Worm (Caenorhabditis elegans): ENCODE data around the gene pdi-1.

The pdi-1 gene

DNA sequence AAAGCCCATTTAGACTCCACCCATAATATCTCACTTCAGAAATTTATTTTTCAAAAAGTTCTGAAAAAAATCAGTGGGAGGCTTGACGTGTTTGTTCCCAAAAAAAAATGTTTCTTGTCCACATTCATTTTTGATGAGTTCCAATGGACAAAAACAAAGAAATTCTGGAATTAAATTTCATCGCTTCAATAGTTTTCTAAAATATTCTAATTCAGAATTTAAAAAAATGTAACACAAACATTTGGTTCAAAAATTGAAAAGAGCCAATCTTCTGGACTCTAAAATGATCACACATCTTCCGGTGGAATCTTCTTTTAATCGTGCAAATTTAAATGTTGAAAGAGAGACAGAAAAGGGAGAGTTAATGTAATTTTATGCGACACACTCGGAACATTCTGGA is 8.7 kb downstream of the pdi-1 start:
- no peak for TF ChIP-seq lim-7 (GFP tag; IDR thresholded peaks at IDR 0.05)
- no peak for TF ChIP-seq nhr-6 (tag; optimal IDR thresholded peaks at IDR 0.05)
- no peak for TF ChIP-seq mep-1 (tag; optimal IDR thresholded peaks at IDR 0.05)
- TF ChIP-seq daf-16 (GFP tag; optimal IDR thresholded peaks at IDR 0.05): no peak
- TF ChIP-seq daf-16 (tag; optimal IDR thresholded peaks at IDR 0.05): no peak
- TF ChIP-seq nhr-42 (GFP tag; IDR thresholded peaks at IDR 0.05): no peak
- peak; percentile 70 for TF ChIP-seq aha-1 (tag)
- TF ChIP-seq nhr-10 (tag; optimal IDR thresholded peaks at IDR 0.05): no peak
- no peak for TF ChIP-seq unc-39 (tag; optimal IDR thresholded peaks at IDR 0.05)
- TF ChIP-seq cey-2 (tag; optimal IDR thresholded peaks at IDR 0.05; ENCODE audit: borderline replicate concordance, insufficient read depth): no peak

DNA sequence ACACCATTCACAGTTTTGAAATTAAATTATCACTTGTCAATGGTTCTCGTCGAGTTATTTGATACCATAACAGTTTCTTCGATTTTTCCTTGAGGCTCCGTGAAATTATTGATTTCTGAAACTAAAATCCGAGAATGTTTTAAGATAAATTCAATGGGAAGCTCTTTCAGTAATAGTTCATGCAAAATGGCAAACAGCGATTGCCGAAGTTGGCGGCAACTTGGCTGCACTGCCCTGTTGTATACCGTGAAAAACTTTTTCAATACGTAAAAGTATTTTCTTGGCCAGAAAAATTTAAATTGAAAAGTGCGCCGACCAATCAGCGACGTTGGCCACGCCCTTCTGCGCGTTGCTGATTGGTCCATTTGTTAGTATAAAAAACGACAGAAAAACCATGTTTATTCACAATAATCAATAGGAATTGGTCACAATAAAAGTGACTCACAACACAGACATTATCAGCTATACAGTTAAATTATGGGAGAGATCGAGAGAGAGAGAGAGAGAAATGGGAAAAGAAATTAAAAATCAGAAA is 18.3 kb downstream of the pdi-1 start:
- TF ChIP-seq dve-1 (tag; optimal IDR thresholded peaks at IDR 0.05; ENCODE audit: insufficient read depth) (peak; percentile 0), F10B5.3 (tag; optimal IDR thresholded peaks at IDR 0.05) (no peak), T20F7.1 (GFP tag; optimal IDR thresholded peaks at IDR 0.05) (no peak), aha-1 (tag) (peak; percentile 91)

DNA sequence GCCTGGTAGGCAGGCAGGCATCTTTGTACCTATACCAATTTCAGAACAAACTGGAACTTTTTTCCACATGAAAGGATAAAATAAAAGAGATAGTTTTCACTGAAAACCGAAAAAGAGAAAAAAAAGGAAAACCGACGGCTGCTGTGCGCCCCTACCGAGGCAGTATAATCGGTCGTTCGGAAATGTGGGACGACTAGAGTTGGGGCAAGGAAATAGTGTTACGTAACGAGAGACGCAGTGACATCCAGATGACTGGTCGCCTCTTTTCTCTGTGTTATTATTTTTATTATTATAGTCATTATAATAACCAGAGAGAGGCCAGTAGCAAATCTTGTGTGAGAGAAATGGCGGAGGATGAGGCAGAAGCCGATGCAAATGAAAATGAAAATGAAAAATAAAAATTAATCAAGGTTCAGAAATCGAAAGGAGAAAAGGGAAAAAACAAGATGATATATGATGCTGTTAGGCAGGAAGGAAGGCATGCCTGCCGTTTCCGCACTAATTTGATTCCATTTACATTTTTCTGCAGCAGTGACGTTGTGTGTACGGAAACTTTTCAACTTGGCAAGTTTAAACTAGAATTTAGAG is 19.8 kb downstream of the pdi-1 start:
- peak; percentile 31 for TF ChIP-seq rbr-2 (tag; optimal IDR thresholded peaks at IDR 0.05)
- TF ChIP-seq T20F7.1 (GFP tag; optimal IDR thresholded peaks at IDR 0.05): no peak
- no peak for TF ChIP-seq pqm-1 (tag; optimal IDR thresholded peaks at IDR 0.05)
- TF ChIP-seq aha-1 (tag): peak; percentile 48
- TF ChIP-seq nhr-77 (tag; optimal IDR thresholded peaks at IDR 0.05): no peak
- TF ChIP-seq lin-13 (GFP tag; optimal IDR thresholded peaks at IDR 0.05): no peak
- TF ChIP-seq R02D3.7 (tag; optimal IDR thresholded peaks at IDR 0.05): no peak
- peak in 1 of 2 experiments; percentile 8 for TF ChIP-seq unc-62 (GFP tag; optimal IDR thresholded peaks at IDR 0.05 in 1 of 2)
- no peak for TF ChIP-seq unc-62 (tag; optimal IDR thresholded peaks at IDR 0.05)
- TF ChIP-seq F49E8.2 (tag; optimal IDR thresholded peaks at IDR 0.05; ENCODE audit: borderline replicate concordance): no peak
- TF ChIP-seq unc-130 (GFP tag; optimal IDR thresholded peaks at IDR 0.05): no peak
- peak; percentile 17 for TF ChIP-seq mep-1 (tag; optimal IDR thresholded peaks at IDR 0.05)
- no peak for TF ChIP-seq madf-5 (GFP tag; IDR thresholded peaks at IDR 0.05)

DNA sequence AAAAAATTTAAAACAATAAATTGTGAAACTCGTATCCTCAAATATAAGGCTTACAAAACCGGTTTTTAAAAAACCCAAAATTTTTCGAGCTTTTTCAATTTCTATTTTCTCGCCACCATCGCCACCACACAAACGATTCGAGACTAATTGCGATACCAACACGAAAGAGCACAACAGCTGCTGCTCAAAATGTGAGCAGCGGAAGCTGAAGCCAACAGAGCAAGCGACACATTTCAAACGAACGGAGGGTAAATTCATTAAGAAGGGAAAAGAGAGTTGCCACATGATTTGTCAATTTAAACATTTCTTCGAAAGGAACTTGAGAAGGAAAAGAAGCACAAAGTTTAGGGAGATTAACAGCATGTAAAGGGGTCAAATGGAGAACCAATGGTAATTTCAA is 22.2 kb downstream of the pdi-1 start:
- TF ChIP-seq unc-62 (GFP tag; optimal IDR thresholded peaks at IDR 0.05 in 1 of 2): peak in 1 of 2 experiments; percentile 94
- TF ChIP-seq unc-62 (tag; optimal IDR thresholded peaks at IDR 0.05): no peak
- TF ChIP-seq hmg-1.1 (GFP tag; IDR thresholded peaks at IDR 0.05): no peak

DNA sequence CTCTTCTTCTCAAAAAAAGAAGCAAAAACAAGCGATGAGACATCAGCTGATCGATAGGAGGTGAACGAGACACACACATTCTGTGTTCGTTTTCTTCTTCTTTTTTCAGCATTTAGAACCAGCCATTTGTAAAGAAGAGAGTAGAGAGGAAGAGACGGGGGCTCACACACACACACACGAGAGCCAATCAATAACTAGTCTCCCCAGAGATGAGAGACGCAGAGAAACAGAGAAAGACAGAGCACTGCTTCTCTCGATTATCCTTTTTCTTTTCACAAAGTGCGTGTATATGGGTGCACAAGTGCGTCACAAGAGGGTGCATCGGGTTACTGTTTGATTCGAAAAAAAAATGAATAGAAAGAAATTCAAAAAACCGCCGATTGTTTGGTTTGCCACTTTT is 23.9 kb downstream of the pdi-1 start:
- TF ChIP-seq pha-4 (GFP tag; IDR thresholded peaks at IDR 0.05) (peak; percentile 52), pha-4 (tag; optimal IDR thresholded peaks at IDR 0.05) (no peak), ces-1 (GFP tag; optimal IDR thresholded peaks at IDR 0.05) (peak; percentile 43), daf-16 (GFP tag; optimal IDR thresholded peaks at IDR 0.05) (peak in 1 of 2 experiments; percentile 59), daf-16 (tag; optimal IDR thresholded peaks at IDR 0.05) (no peak), ceh-82 (tag; optimal IDR thresholded peaks at IDR 0.05) (no peak), lim-7 (GFP tag; IDR thresholded peaks at IDR 0.05) (no peak), hlh-11 (tag; optimal IDR thresholded peaks at IDR 0.05) (peak; percentile 78), lin-29 (GFP tag; IDR thresholded peaks at IDR 0.05) (no peak), lsy-2 (tag; optimal IDR thresholded peaks at IDR 0.05) (peak; percentile 60 to 81), T26A8.4 (GFP tag; IDR thresholded peaks at IDR 0.05) (peak; percentile 50; the same call in 1 of the 2 replicates), unc-39 (tag; optimal IDR thresholded peaks at IDR 0.05) (no peak), mxl-2 (GFP tag; conservative IDR thresholded peaks at IDR 0.05) (no peak), hmg-1.1 (GFP tag; IDR thresholded peaks at IDR 0.05) (peak; percentile 85), lin-39 (tag; optimal IDR thresholded peaks at IDR 0.05) (peak; percentile 61), mep-1 (tag; optimal IDR thresholded peaks at IDR 0.05) (peak; percentile 74), saeg-2 (GFP tag; IDR thresholded peaks at IDR 0.05) (peak; percentile 9; the same call in 1 of the 2 replicates), rbr-2 (tag; optimal IDR thresholded peaks at IDR 0.05) (peak; percentile 85), dpl-1 (GFP tag; optimal IDR thresholded peaks at IDR 0.05) (peak; percentile 29), unc-130 (GFP tag; optimal IDR thresholded peaks at IDR 0.05) (no peak), aha-1 (tag) (peak; percentile 94), dve-1 (tag; optimal IDR thresholded peaks at IDR 0.05; ENCODE audit: insufficient read depth) (peak; percentile 32), fos-1 (tag; optimal IDR thresholded peaks at IDR 0.05) (no peak), madf-5 (GFP tag; IDR thresholded peaks at IDR 0.05) (no peak), F37D6.2 (tag; optimal IDR thresholded peaks at IDR 0.05) (peak; percentile 43), ceh-20 (GFP tag; IDR thresholded peaks at IDR 0.05) (0 out of 2 replicates have a peak, but pooled peaks have one; percentile 52), lir-3 (tag; optimal IDR thresholded peaks at IDR 0.05) (no peak), ctbp-1 (GFP tag; IDR thresholded peaks at IDR 0.05) (peak; percentile 80), mdt-29 (GFP tag; IDR thresholded peaks at IDR 0.05) (no peak)

Data from whole organism, L4 larva.